Fruit fly (Drosophila melanogaster) whole organism, prepupa: Measurements from ENCODE around the gene CG18258.

Experiments
- CG10631 ChIP-seq: fragments of 200-800 bp; sonication (Bioruptor generic); optimal IDR thresholded peaks from 2 replicates; lab custom pipeline; 2016; ENCODE audit warnings: missing biosample characterization, missing genetic modification characterization
- CG6808 ChIP-seq: fragments of 200-800 bp; sonication (Bioruptor generic); optimal IDR thresholded peaks from 3 replicates; lab custom pipeline; 2017; ENCODE audit warnings: missing biosample characterization, missing genetic modification characterization, mild to moderate bottlenecking, moderate library complexity, missing genetic modification reagents
- CG7368 ChIP-seq: fragments of 200-800 bp; sonication (Bioruptor generic); optimal IDR thresholded peaks from 3 replicates; lab custom pipeline; 2016; ENCODE audit warnings: missing biosample characterization, missing genetic modification characterization
- CG8319 ChIP-seq: fragments of 200-800 bp; sonication (Bioruptor generic); optimal IDR thresholded peaks from 3 replicates; lab custom pipeline; 2016; ENCODE audit warnings: missing biosample characterization, missing genetic modification characterization
- Eip75B ChIP-seq: fragments of 200-800 bp; sonication (Bioruptor generic); optimal IDR thresholded peaks from 3 replicates; lab custom pipeline; 2016; ENCODE audit warnings: missing biosample characterization, missing genetic modification characterization
- Gug ChIP-seq: fragments of 200-800 bp; sonication (Bioruptor generic); IDR thresholded peaks from 2 replicates; pipeline ENCODE4 v1.3.6; 2022; ENCODE audit warnings: missing biosample characterization, missing genetic modification characterization
- Lpt ChIP-seq: fragments of 200-800 bp; sonication (Bioruptor generic); optimal IDR thresholded peaks from 3 replicates; lab custom pipeline; 2016; ENCODE audit warnings: missing biosample characterization, missing genetic modification characterization
- achi ChIP-seq: fragments of 200-800 bp; sonication (Bioruptor generic); optimal IDR thresholded peaks from 3 replicates; lab custom pipeline; 2016; ENCODE audit warnings: missing biosample characterization, missing genetic modification characterization
- dsx ChIP-seq: fragments of 200-800 bp; optimal IDR thresholded peaks from 3 replicates; lab custom pipeline; 2019; ENCODE audit warnings: missing biosample characterization, mild to moderate bottlenecking, missing genetic modification characterization, moderate library complexity; ENCODE audit not compliant: poor library complexity, severe bottlenecking

DNA sequence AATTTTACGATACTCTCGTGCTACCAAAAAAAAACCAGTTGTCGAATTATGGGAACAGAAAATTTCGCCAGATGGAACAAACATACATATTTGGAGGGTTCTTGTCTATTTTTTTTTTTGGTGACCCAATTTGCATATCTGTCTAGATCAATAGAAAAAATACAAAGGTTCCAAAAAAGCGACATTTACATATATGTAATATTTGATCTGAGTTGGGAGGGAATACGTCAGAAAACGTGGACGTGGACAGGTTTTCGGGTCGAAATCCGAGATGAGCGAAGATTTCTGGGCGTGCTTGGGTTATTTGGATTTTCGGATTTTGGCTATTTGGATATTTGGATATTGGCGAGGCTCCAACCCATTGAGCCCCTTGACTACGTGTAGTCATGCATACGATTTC, 7.1 kb upstream of the CG18258 start:
- TF ChIP-seq CG6808, result no peak
- no peak for TF ChIP-seq Gug (GFP tag; lab: Robert Waterston, UW)
- no peak for TF ChIP-seq achi (GFP tag; lab: Kevin White, UChicago)
- TF ChIP-seq Eip75B (GFP tag; lab: Kevin White, UChicago), result no peak
- TF ChIP-seq dsx (GFP tag; lab: Kevin White, UChicago), result no peak
- no peak for TF ChIP-seq CG7368 (GFP tag; lab: Kevin White, UChicago)
- no peak for TF ChIP-seq CG8319
- no peak for TF ChIP-seq Lpt (GFP tag; lab: Kevin White, UChicago)
- no peak for TF ChIP-seq CG10631 (GFP tag; lab: Kevin White, UChicago)
